ENCODE assay signal across 1 fruit fly cellular context in the genomic region with DNA sequence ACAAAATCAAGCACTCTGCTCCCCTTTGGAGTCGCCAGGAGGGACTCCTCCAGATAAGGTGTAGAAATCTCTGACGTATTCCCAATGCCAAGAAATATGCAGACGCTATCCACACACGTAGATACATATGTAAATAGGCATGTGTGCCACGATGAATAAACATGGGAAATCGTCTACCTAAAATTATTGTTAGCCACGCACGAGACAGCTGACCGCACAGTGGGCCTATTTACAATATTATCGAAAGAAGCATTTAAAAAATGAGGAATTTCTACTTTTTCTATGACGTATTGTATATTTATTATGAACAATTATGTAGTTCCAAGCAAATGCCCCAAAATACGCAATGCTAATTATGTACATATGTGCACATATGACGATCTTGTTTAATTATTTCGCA.
A peak's percentile ranks its signal among the peaks of the same experiment; 100 is the strongest.
TF ChIP-seq lines count a peak whose summit lies in the region.

No protein-coding gene starts in this region.

TF ChIP-seq in whole organism, embryonic, 481 proteins besides CTCF, POLR2A, EP300 and RAD21 (continued from another document and continues in another):
- TF ChIP-seq eyg (GFP tag; optimal IDR thresholded peaks at IDR 0.05; lab: Kevin White, UChicago) (no peak), D (optimal IDR thresholded peaks at IDR 0.05; lab: Kevin White, UChicago) (no peak), D (GFP tag; optimal IDR thresholded peaks at IDR 0.05; lab: Kevin White, UChicago) (no peak), corto (GFP tag; optimal IDR thresholded peaks at IDR 0.05; lab: Kevin White, UChicago) (no peak), CG7556 (GFP tag; optimal IDR thresholded peaks at IDR 0.05; lab: Kevin White, UChicago) (no peak), CG2678 (tag; optimal IDR thresholded peaks at IDR 0.05; lab: Kevin White, UChicago) (peak; percentile 37), CG17802 (tag; optimal IDR thresholded peaks at IDR 0.05; lab: Kevin White, UChicago) (no peak), grn (GFP tag; optimal IDR thresholded peaks at IDR 0.05; lab: Kevin White, UChicago) (no peak), CG18476 (GFP tag; optimal IDR thresholded peaks at IDR 0.05; lab: Kevin White, UChicago) (no peak), vvl (GFP tag; IDR thresholded peaks at IDR 0.05; lab: Robert Waterston, UW) (peak; percentile 96), Ptx1 (GFP tag; IDR thresholded peaks at IDR 0.05; lab: Robert Waterston, UW) (no peak), CG12155 (GFP tag; optimal IDR thresholded peaks at IDR 0.05; lab: Kevin White, UChicago) (peak; percentile 5), CG10147 (GFP tag; optimal IDR thresholded peaks at IDR 0.05; lab: Kevin White, UChicago) (no peak), CG12299 (tag; optimal IDR thresholded peaks at IDR 0.05; lab: Kevin White, UChicago) (no peak), kay (GFP tag; optimal IDR thresholded peaks at IDR 0.05; lab: Kevin White, UChicago) (peak; percentile 19), Sox100B (GFP tag; optimal IDR thresholded peaks at IDR 0.05; lab: Kevin White, UChicago) (no peak), bowl (GFP tag; IDR thresholded peaks at IDR 0.05; lab: Robert Waterston, UW) (no peak), cato (GFP tag; optimal IDR thresholded peaks at IDR 0.05; lab: Kevin White, UChicago; ENCODE audit: borderline replicate concordance) (peak; percentile 33), CG14014 (GFP tag; IDR thresholded peaks at IDR 0.05; lab: Robert Waterston, UW) (peak; percentile 57; the same call in 1 of the 2 replicates), CG12104 (GFP tag; optimal IDR thresholded peaks at IDR 0.05; lab: Kevin White, UChicago) (no peak), CG15269 (tag; optimal IDR thresholded peaks at IDR 0.05; lab: Kevin White, UChicago) (peak; percentile 42), lmd (GFP tag; IDR thresholded peaks at IDR 0.05; lab: Robert Waterston, UW) (peak; percentile 23; the same call in 1 of the 2 replicates), shn (GFP tag; optimal IDR thresholded peaks at IDR 0.05; lab: Kevin White, UChicago) (no peak), ci (GFP tag; IDR thresholded peaks at IDR 0.05; lab: Robert Waterston, UW) (peak; percentile 47; the same call in 2 of the 3 replicates), CG18764 (GFP tag; optimal IDR thresholded peaks at IDR 0.05; lab: Kevin White, UChicago) (no peak), usp (GFP tag; optimal IDR thresholded peaks at IDR 0.05; lab: Kevin White, UChicago) (no peak), CG12942 (GFP tag; optimal IDR thresholded peaks at IDR 0.05; lab: Kevin White, UChicago) (no peak), CG3838 (GFP tag; optimal IDR thresholded peaks at IDR 0.05; lab: Kevin White, UChicago) (no peak), CG3065 (GFP tag; optimal IDR thresholded peaks at IDR 0.05; lab: Kevin White, UChicago) (no peak), Hey (tag; optimal IDR thresholded peaks at IDR 0.05; lab: Kevin White, UChicago) (no peak), Opbp (GFP tag; IDR thresholded peaks at IDR 0.05; lab: Robert Waterston, UW; ENCODE audit: partially characterized antibody) (no peak), CG8924 (tag; optimal IDR thresholded peaks at IDR 0.05; lab: Kevin White, UChicago) (no peak), prd (optimal IDR thresholded peaks at IDR 0.05; lab: Kevin White, UChicago) (no peak), prd (GFP tag; IDR thresholded peaks at IDR 0.05; lab: Robert Waterston, UW) (peak; percentile 60), Dfd (GFP tag; optimal IDR thresholded peaks at IDR 0.05; lab: Kevin White, UChicago) (no peak), Rx (GFP tag; IDR thresholded peaks at IDR 0.05; lab: Robert Waterston, UW) (no peak), CG31441 (GFP tag; IDR thresholded peaks at IDR 0.05; lab: Robert Waterston, UW) (no peak), onecut (GFP tag; IDR thresholded peaks at IDR 0.05; lab: Robert Waterston, UW) (no peak), Chrac-16 (GFP tag; optimal IDR thresholded peaks at IDR 0.05; lab: Kevin White, UChicago) (no peak), CG32767 (GFP tag; IDR thresholded peaks at IDR 0.05; lab: Robert Waterston, UW) (no peak), jumu (GFP tag; optimal IDR thresholded peaks at IDR 0.05; lab: Kevin White, UChicago) (no peak), Oli (tag; optimal IDR thresholded peaks at IDR 0.05; lab: Kevin White, UChicago) (peak; percentile 39), CG7357 (GFP tag; IDR thresholded peaks at IDR 0.05; lab: Robert Waterston, UW) (no peak), fru (optimal IDR thresholded peaks at IDR 0.05; lab: Kevin White, UChicago) (no peak), CG12744 (GFP tag; optimal IDR thresholded peaks at IDR 0.05; lab: Kevin White, UChicago) (no peak), BEAF-32 (GFP tag; optimal IDR thresholded peaks at IDR 0.05; lab: Kevin White, UChicago) (no peak), Dip3 (GFP tag; optimal IDR thresholded peaks at IDR 0.05; lab: Kevin White, UChicago) (no peak), Mad (GFP tag; optimal IDR thresholded peaks at IDR 0.05; lab: Kevin White, UChicago) (no peak), CG6854 (GFP tag; optimal IDR thresholded peaks at IDR 0.05; lab: Kevin White, UChicago) (no peak), CG11398 (GFP tag; optimal IDR thresholded peaks at IDR 0.05; lab: Kevin White, UChicago) (no peak), Nf-YB (GFP tag; optimal IDR thresholded peaks at IDR 0.05; lab: Kevin White, UChicago) (no peak), stwl (tag; optimal IDR thresholded peaks at IDR 0.05; lab: Kevin White, UChicago) (no peak), CG17568 (GFP tag; optimal IDR thresholded peaks at IDR 0.05; lab: Kevin White, UChicago) (no peak), grau (tag; optimal IDR thresholded peaks at IDR 0.05; lab: Kevin White, UChicago) (no peak), Xrp1 (GFP tag; IDR thresholded peaks at IDR 0.05; lab: Robert Waterston, UW) (peak; percentile 53), hb (GFP tag; IDR thresholded peaks at IDR 0.05; lab: Robert Waterston, UW; ENCODE audit: partially characterized antibody) (no peak), Spps (tag; optimal IDR thresholded peaks at IDR 0.05; lab: Kevin White, UChicago) (no peak), nmo (GFP tag; optimal IDR thresholded peaks at IDR 0.05; lab: Kevin White, UChicago) (peak; percentile 13), Lpt (GFP tag; optimal IDR thresholded peaks at IDR 0.05; lab: Kevin White, UChicago) (no peak), CG11093 (GFP tag; IDR thresholded peaks at IDR 0.05; lab: Robert Waterston, UW) (no peak), Taf1 (GFP tag; IDR thresholded peaks at IDR 0.05; lab: Robert Waterston, UW) (0 out of 2 replicates have a peak, but pooled peaks have one; percentile 8), CG4404 (GFP tag; IDR thresholded peaks at IDR 0.05; lab: Robert Waterston, UW) (no peak), Elba2 (GFP tag; optimal IDR thresholded peaks at IDR 0.05; lab: Kevin White, UChicago) (no peak), ATbp (GFP tag; optimal IDR thresholded peaks at IDR 0.05; lab: Kevin White, UChicago) (peak; percentile 30), sob (GFP tag; IDR thresholded peaks at IDR 0.05; lab: Robert Waterston, UW) (peak; percentile 5; the same call in 1 of the 2 replicates), ap (GFP tag; IDR thresholded peaks at IDR 0.05; lab: Robert Waterston, UW) (no peak), sc (optimal IDR thresholded peaks at IDR 0.05; lab: Kevin White, UChicago) (no peak), sc (GFP tag; optimal IDR thresholded peaks at IDR 0.05; lab: Kevin White, UChicago) (no peak), mirr (GFP tag; optimal IDR thresholded peaks at IDR 0.05; lab: Kevin White, UChicago) (peak; percentile 46), toy (GFP tag; IDR thresholded peaks at IDR 0.05; lab: Robert Waterston, UW) (no peak), klu (GFP tag; IDR thresholded peaks at IDR 0.05; lab: Robert Waterston, UW) (no peak), CG14860 (GFP tag; IDR thresholded peaks at IDR 0.05; lab: Robert Waterston, UW; ENCODE audit: partially characterized antibody) (no peak), vnd (GFP tag; IDR thresholded peaks at IDR 0.05; lab: Robert Waterston, UW; ENCODE audit: partially characterized antibody) (no peak), CkIIα-i1 (GFP tag; IDR thresholded peaks at IDR 0.05; lab: Robert Waterston, UW) (no peak), Neu2 (GFP tag; optimal IDR thresholded peaks at IDR 0.05; lab: Kevin White, UChicago; ENCODE audit: borderline replicate concordance) (no peak), Ets65A (GFP tag; lab: Kevin White, UChicago) (no peak), fd102C (GFP tag; optimal IDR thresholded peaks at IDR 0.05; lab: Kevin White, UChicago) (peak; percentile 72), insv (GFP tag; optimal IDR thresholded peaks at IDR 0.05; lab: Kevin White, UChicago) (no peak), zen (tag; optimal IDR thresholded peaks at IDR 0.05; lab: Kevin White, UChicago) (no peak), br (optimal IDR thresholded peaks at IDR 0.05; lab: Kevin White, UChicago) (no peak), CG42726 (GFP tag; IDR thresholded peaks at IDR 0.05; lab: Robert Waterston, UW; ENCODE audit: partially characterized antibody) (no peak), Max (GFP tag; optimal IDR thresholded peaks at IDR 0.05; lab: Kevin White, UChicago) (peak; percentile 33), CG17829 (tag; optimal IDR thresholded peaks at IDR 0.05; lab: Kevin White, UChicago) (no peak), Scr (GFP tag; IDR thresholded peaks at IDR 0.05; lab: Robert Waterston, UW; ENCODE audit: partially characterized antibody) (0 out of 2 replicates have a peak, but pooled peaks have one; percentile 13), jing (GFP tag; optimal IDR thresholded peaks at IDR 0.05; lab: Kevin White, UChicago) (no peak), CG5953 (GFP tag; IDR thresholded peaks at IDR 0.05; lab: Robert Waterston, UW) (no peak), dm (GFP tag; optimal IDR thresholded peaks at IDR 0.05; lab: Kevin White, UChicago) (no peak), CG31224 (GFP tag; IDR thresholded peaks at IDR 0.05; lab: Robert Waterston, UW) (no peak), crol (GFP tag; IDR thresholded peaks at IDR 0.05; lab: Robert Waterston, UW) (no peak), CG43689 (GFP tag; IDR thresholded peaks at IDR 0.05; lab: Robert Waterston, UW) (no peak), ewg (GFP tag; optimal IDR thresholded peaks at IDR 0.05; lab: Kevin White, UChicago) (no peak), CG31365 (tag; optimal IDR thresholded peaks at IDR 0.05; lab: Kevin White, UChicago) (no peak), wek (GFP tag; optimal IDR thresholded peaks at IDR 0.05; lab: Kevin White, UChicago) (peak; percentile 7), otp (GFP tag; IDR thresholded peaks at IDR 0.05; lab: Robert Waterston, UW) (peak; percentile 67), sd (tag; optimal IDR thresholded peaks at IDR 0.05; lab: Kevin White, UChicago) (peak; percentile 63), CG7745 (tag; optimal IDR thresholded peaks at IDR 0.05; lab: Kevin White, UChicago) (no peak), GATAe (GFP tag; conservative IDR thresholded peaks at IDR 0.05; lab: Robert Waterston, UW) (no peak), CG12391 (tag; optimal IDR thresholded peaks at IDR 0.05; lab: Kevin White, UChicago) (peak; percentile 1), crp (GFP tag; optimal IDR thresholded peaks at IDR 0.05; lab: Kevin White, UChicago) (peak in 1 of 2 experiments; percentile 54), CG1529 (GFP tag; optimal IDR thresholded peaks at IDR 0.05; lab: Kevin White, UChicago) (no peak), CG14441 (GFP tag; IDR thresholded peaks at IDR 0.05; lab: Robert Waterston, UW) (no peak), gsb (GFP tag; IDR thresholded peaks at IDR 0.05; lab: Robert Waterston, UW) (no peak), az2 (GFP tag; optimal IDR thresholded peaks at IDR 0.05; lab: Kevin White, UChicago) (no peak), CG8765 (GFP tag; IDR thresholded peaks at IDR 0.05; lab: Robert Waterston, UW) (no peak), CG2889 (GFP tag; IDR thresholded peaks at IDR 0.05; lab: Robert Waterston, UW) (no peak), fd96Cb (tag; optimal IDR thresholded peaks at IDR 0.05; lab: Kevin White, UChicago) (no peak), CG8388 (GFP tag; optimal IDR thresholded peaks at IDR 0.05; lab: Kevin White, UChicago) (no peak), Abd-B (GFP tag; optimal IDR thresholded peaks at IDR 0.05; lab: Kevin White, UChicago) (no peak), Blimp-1 (GFP tag; optimal IDR thresholded peaks at IDR 0.05; lab: Kevin White, UChicago) (peak; percentile 8), B-H2 (GFP tag; optimal IDR thresholded peaks at IDR 0.05; lab: Kevin White, UChicago) (no peak), CG7963 (GFP tag; IDR thresholded peaks at IDR 0.05; lab: Robert Waterston, UW; ENCODE audit: partially characterized antibody) (no peak), CG17186 (GFP tag; optimal IDR thresholded peaks at IDR 0.05; lab: Kevin White, UChicago) (no peak), CG3407 (GFP tag; optimal IDR thresholded peaks at IDR 0.05; lab: Kevin White, UChicago) (no peak), al (GFP tag; IDR thresholded peaks at IDR 0.05; lab: Robert Waterston, UW) (peak; percentile 17; the same call in 1 of the 2 replicates), psq (GFP tag; optimal IDR thresholded peaks at IDR 0.05; lab: Kevin White, UChicago) (no peak), stc (GFP tag; IDR thresholded peaks at IDR 0.05; lab: Robert Waterston, UW) (peak; percentile 30; the same call in 1 of the 2 replicates), NfI (GFP tag; optimal IDR thresholded peaks at IDR 0.05; lab: Kevin White, UChicago) (no peak), CG30403 (GFP tag; optimal IDR thresholded peaks at IDR 0.05; lab: Kevin White, UChicago) (peak; percentile 36), CG17612 (GFP tag; IDR thresholded peaks at IDR 0.05; lab: Robert Waterston, UW) (peak; percentile 22; the same call in 1 of the 2 replicates), gro (GFP tag; optimal IDR thresholded peaks at IDR 0.05; lab: Kevin White, UChicago) (no peak), CG2712 (tag; optimal IDR thresholded peaks at IDR 0.05; lab: Kevin White, UChicago) (peak; percentile 32), run (tag; optimal IDR thresholded peaks at IDR 0.05; lab: Kevin White, UChicago) (no peak), CG7372 (GFP tag; IDR thresholded peaks at IDR 0.05; lab: Robert Waterston, UW) (no peak), CG7839 (tag; optimal IDR thresholded peaks at IDR 0.05; lab: Kevin White, UChicago) (peak; percentile 32), CG1832 (GFP tag; optimal IDR thresholded peaks at IDR 0.05; lab: Kevin White, UChicago) (no peak), chif (GFP tag; optimal IDR thresholded peaks at IDR 0.05; lab: Kevin White, UChicago) (peak; percentile 4 to 12), esg (GFP tag; conservative IDR thresholded peaks at IDR 0.05; lab: Robert Waterston, UW) (no peak; the same call in 1 of the 2 replicates), kah (GFP tag; optimal IDR thresholded peaks at IDR 0.05; lab: Kevin White, UChicago) (no peak), ssp (GFP tag; IDR thresholded peaks at IDR 0.05; lab: Robert Waterston, UW) (no peak), CG8944 (GFP tag; optimal IDR thresholded peaks at IDR 0.05; lab: Kevin White, UChicago) (no peak), Drgx (GFP tag; IDR thresholded peaks at IDR 0.05; lab: Robert Waterston, UW) (no peak)
